Worm (Caenorhabditis elegans) whole organism, midembryonic: ENCODE data around the gene cyp-34A5.

Source experiments
- cog-1 ChIP-seq: sonication (generic microtip); optimal IDR thresholded peaks from 2 replicates; lab custom pipeline; 2016; ENCODE audit warnings: missing genetic modification characterization, missing compliant biosample characterization
- flt-1 ChIP-seq: fragments of 200-800 bp; sonication (Bioruptor generic); IDR thresholded peaks from 2 replicates; pipeline ENCODE4 v1.3.6; 2022; ENCODE audit warnings: missing genetic modification characterization, missing compliant biosample characterization
- med-1 ChIP-seq: sonication (generic microtip); optimal IDR thresholded peaks from 2 replicates; lab custom pipeline; 2017; ENCODE audit warnings: missing genetic modification characterization, mild to moderate bottlenecking, missing compliant biosample characterization, antibody characterized with exemption, missing genetic modification reagents; ENCODE audit not compliant: insufficient read depth
- ref-1 ChIP-seq: fragments of 200-800 bp; sonication (Bioruptor generic); conservative IDR thresholded peaks from 2 replicates; pipeline ENCODE4 v1.3.6; 2022; ENCODE audit warnings: missing genetic modification reagents, missing genetic modification characterization, missing compliant biosample characterization
- ztf-29 ChIP-seq: fragments of 200-800 bp; sonication (Bioruptor generic); IDR thresholded peaks from 2 replicates; pipeline ENCODE4 v1.3.6; 2022; ENCODE audit warnings: missing genetic modification reagents, missing genetic modification characterization, missing compliant biosample characterization

DNA sequence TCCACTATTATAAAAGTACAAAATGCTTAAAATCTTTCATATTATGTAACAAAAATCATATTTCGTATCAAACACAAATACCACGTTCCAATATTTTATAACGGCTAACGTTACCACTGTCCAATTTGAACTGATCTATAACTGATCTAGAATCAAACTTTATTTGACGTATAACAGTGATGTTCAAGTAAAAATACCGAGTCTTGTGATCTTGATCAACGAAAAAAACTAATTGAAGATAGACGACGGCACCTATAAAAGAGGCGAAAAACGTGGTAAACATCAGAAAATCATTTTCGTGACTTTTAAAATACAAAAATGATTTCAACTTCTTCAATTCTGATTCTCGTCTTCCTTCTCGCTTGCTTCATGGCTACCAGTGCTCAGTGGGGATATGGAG, 30.1 kb upstream of the cyp-34A5 start, which contains the start of gene nlp-28:
- TF ChIP-seq ref-1 (GFP tag; lab: Robert Waterston, UW) (no peak), cog-1 (tag; lab: Kevin White, UChicago) (no peak), ztf-29 (no peak), flt-1 (GFP tag; lab: Robert Waterston, UW) (no peak), med-1 (GFP tag; lab: Kevin White, UChicago) (no peak)
